Fruit fly (Drosophila melanogaster) whole organism, embryonic: Measurements from ENCODE around the gene Prp18.

Experiments used
- Asciz ChIP-seq: fragments of 200-800 bp; sonication (Bioruptor generic); optimal IDR thresholded peaks from 2 replicates; lab custom pipeline; 2017; ENCODE audit warnings: missing biosample characterization, mild to moderate bottlenecking, missing genetic modification characterization, missing genetic modification reagents
- Blimp-1 ChIP-seq: fragments of 200-800 bp; sonication (Bioruptor generic); optimal IDR thresholded peaks from 3 replicates; lab custom pipeline; 2018; ENCODE audit warnings: missing biosample characterization, missing genetic modification characterization, mild to moderate bottlenecking, moderate library complexity, missing genetic modification reagents
- CG11247 ChIP-seq: fragments of 200-800 bp; sonication (Bioruptor generic); IDR thresholded peaks from 2 replicates; pipeline ENCODE4 v1.3.6; 2022; ENCODE audit warnings: missing biosample characterization, missing genetic modification characterization
- CG12219 ChIP-seq: fragments of 200-800 bp; sonication (Bioruptor generic); optimal IDR thresholded peaks from 3 replicates; lab custom pipeline; 2018; ENCODE audit warnings: missing biosample characterization, mild to moderate bottlenecking, missing genetic modification characterization
- CG12236 ChIP-seq: fragments of 200-800 bp; sonication (Bioruptor generic); optimal IDR thresholded peaks from 2 replicates; lab custom pipeline; 2016; ENCODE audit warnings: missing biosample characterization, missing genetic modification characterization
- CG12769 ChIP-seq: fragments of 200-800 bp; sonication (Bioruptor generic); optimal IDR thresholded peaks from 2 replicates; lab custom pipeline; 2019; ENCODE audit warnings: missing biosample characterization, mild to moderate bottlenecking, missing genetic modification characterization, moderate library complexity
- CG13296 ChIP-seq: fragments of 200-800 bp; sonication (Bioruptor generic); optimal IDR thresholded peaks from 3 replicates; lab custom pipeline; 2018; ENCODE audit warnings: missing biosample characterization, mild to moderate bottlenecking, missing genetic modification characterization
- CG15601 ChIP-seq: fragments of 200-800 bp; sonication (Bioruptor generic); optimal IDR thresholded peaks from 3 replicates; lab custom pipeline; 2019; ENCODE audit warnings: missing biosample characterization, mild to moderate bottlenecking, missing genetic modification characterization, moderate library complexity
- CG3407 ChIP-seq: fragments of 200-800 bp; sonication (Bioruptor generic); optimal IDR thresholded peaks from 2 replicates; lab custom pipeline; 2018; ENCODE audit warnings: missing biosample characterization, mild to moderate bottlenecking, missing genetic modification characterization
- CG4328 ChIP-seq: fragments of 200-800 bp; sonication (Bioruptor generic); optimal IDR thresholded peaks from 3 replicates; lab custom pipeline; 2017; ENCODE audit warnings: missing biosample characterization, missing genetic modification reagents, missing genetic modification characterization
- CG4424 ChIP-seq: fragments of 200-800 bp; sonication (Bioruptor generic); optimal IDR thresholded peaks from 3 replicates; lab custom pipeline; 2016; ENCODE audit warnings: missing biosample characterization, missing genetic modification characterization
- CG7928 ChIP-seq: fragments of 200-800 bp; sonication (Bioruptor generic); optimal IDR thresholded peaks from 2 replicates; lab custom pipeline; 2017; ENCODE audit warnings: missing biosample characterization, mild to moderate bottlenecking, missing genetic modification characterization
- CG7987 ChIP-seq: fragments of 200-800 bp; sonication (Bioruptor generic); optimal IDR thresholded peaks from 2 replicates; lab custom pipeline; 2018; ENCODE audit warnings: missing biosample characterization, mild to moderate bottlenecking, missing genetic modification characterization, moderate library complexity
- CG8290 ChIP-seq, 3 experiments: fragments of 200-800 bp; sonication (Bioruptor generic); optimal IDR thresholded peaks; 2 replicates each; lab custom pipeline; 2016 to 2019; ENCODE audit warnings: missing biosample characterization in 3 of 3, missing genetic modification characterization in 3 of 3, mild to moderate bottlenecking in 2 of 3, moderate library complexity in 1 of 3
- CG8924 ChIP-seq: fragments of 200-800 bp; optimal IDR thresholded peaks from 3 replicates; lab custom pipeline; 2019; ENCODE audit warnings: missing biosample characterization, mild to moderate bottlenecking, missing genetic modification characterization, moderate library complexity
- CG8944 ChIP-seq: fragments of 200-800 bp; sonication (Bioruptor generic); optimal IDR thresholded peaks from 3 replicates; lab custom pipeline; 2016; ENCODE audit warnings: missing biosample characterization, missing genetic modification characterization
- Eip74EF ChIP-seq, 2 experiments: fragments of 200-800 bp in 1 of 2; fragments of >200 bp in 1 of 2; sonication (Bioruptor generic) in 1 of 2; optimal IDR thresholded peaks; 2 replicates each; lab custom pipeline; 2017 to 2019; ENCODE audit warnings: missing biosample characterization in 2 of 2, missing genetic modification characterization in 2 of 2, mild to moderate bottlenecking in 1 of 2, moderate library complexity in 1 of 2
- Elba2 ChIP-seq: fragments of 200-800 bp; sonication (Bioruptor generic); optimal IDR thresholded peaks from 3 replicates; lab custom pipeline; 2016; ENCODE audit warnings: missing biosample characterization, missing genetic modification characterization
- HHEX ChIP-seq: fragments of 200-800 bp; sonication (Bioruptor generic); optimal IDR thresholded peaks from 3 replicates; lab custom pipeline; 2017; ENCODE audit warnings: missing biosample characterization, mild to moderate bottlenecking, missing genetic modification characterization, missing genetic modification reagents
- HmgZ ChIP-seq: fragments of 200-800 bp; sonication (Bioruptor generic); optimal IDR thresholded peaks from 2 replicates; lab custom pipeline; 2018; ENCODE audit warnings: missing biosample characterization, mild to moderate bottlenecking, missing genetic modification characterization
- Hsf ChIP-seq: fragments of 200-800 bp; sonication (Bioruptor generic); optimal IDR thresholded peaks from 3 replicates; lab custom pipeline; 2016; ENCODE audit warnings: missing biosample characterization, missing genetic modification characterization
- Lhr ChIP-seq: fragments of 200-800 bp; sonication (Bioruptor generic); optimal IDR thresholded peaks from 3 replicates; lab custom pipeline; 2017; ENCODE audit warnings: mild to moderate bottlenecking, missing biosample characterization, missing genetic modification reagents, missing genetic modification characterization
- Neu2 ChIP-seq: fragments of 200-800 bp; sonication (Bioruptor generic); optimal IDR thresholded peaks from 3 replicates; lab custom pipeline; 2016; ENCODE audit warnings: missing biosample characterization, missing genetic modification characterization, borderline replicate concordance
- Nf-YB ChIP-seq: fragments of 200-800 bp; sonication (Bioruptor generic); optimal IDR thresholded peaks from 3 replicates; lab custom pipeline; 2019; ENCODE audit warnings: missing biosample characterization, mild to moderate bottlenecking, missing genetic modification characterization, moderate library complexity
- Rfx ChIP-seq: fragments of 200-800 bp; sonication (Bioruptor generic); IDR thresholded peaks from 2 replicates; pipeline ENCODE4 v1.3.6; 2022; ENCODE audit warnings: missing biosample characterization, missing genetic modification characterization
- Sox100B ChIP-seq: fragments of 200-800 bp; sonication (Bioruptor generic); optimal IDR thresholded peaks from 3 replicates; lab custom pipeline; 2018; ENCODE audit warnings: missing biosample characterization, mild to moderate bottlenecking, missing genetic modification characterization
- Trl ChIP-seq, 3 experiments: fragments of >200 bp in 2 of 3; fragments of 200-800 bp in 1 of 3; sonication (Bioruptor generic) in 1 of 3; optimal IDR thresholded peaks; 2 replicates in 1 of 3; 3 replicates in 2 of 3; lab custom pipeline; 2016 to 2017; ENCODE audit warnings: missing biosample characterization in 1 of 3, missing genetic modification characterization in 1 of 3
- cad ChIP-seq: fragments of >200 bp; optimal IDR thresholded peaks from 2 replicates; lab custom pipeline; 2017; ENCODE audit warnings: missing biosample characterization, missing genetic modification characterization
- corto ChIP-seq: fragments of 200-800 bp; sonication (Bioruptor generic); optimal IDR thresholded peaks from 2 replicates; lab custom pipeline; 2016; ENCODE audit warnings: missing biosample characterization, mild to moderate bottlenecking, missing genetic modification characterization, moderate library complexity
- dmrt99B ChIP-seq: fragments of 200-800 bp; sonication (Bioruptor generic); optimal IDR thresholded peaks from 2 replicates; lab custom pipeline; 2018; ENCODE audit warnings: missing biosample characterization, mild to moderate bottlenecking, missing genetic modification characterization, moderate library complexity
- hb ChIP-seq: fragments of 200-800 bp; sonication (Bioruptor generic); IDR thresholded peaks from 3 replicates; pipeline ENCODE4 v1.3.6; 2022; ENCODE audit warnings: missing biosample characterization, missing genetic modification characterization; ENCODE audit not compliant: partially characterized antibody
- insv ChIP-seq, 2 experiments: fragments of 200-800 bp; sonication (Bioruptor generic); optimal IDR thresholded peaks; 3 replicates each; lab custom pipeline; 2016 to 2018; ENCODE audit warnings: missing biosample characterization in 2 of 2, missing genetic modification characterization in 2 of 2
- kay ChIP-seq: fragments of 200-800 bp; sonication (Bioruptor generic); optimal IDR thresholded peaks from 2 replicates; lab custom pipeline; 2016; ENCODE audit warnings: missing biosample characterization, missing genetic modification characterization
- mld ChIP-seq: fragments of 200-800 bp; sonication (Bioruptor generic); IDR thresholded peaks from 3 replicates; pipeline ENCODE4 v1.3.6; 2022; ENCODE audit warnings: missing biosample characterization, missing genetic modification characterization; ENCODE audit not compliant: partially characterized antibody
- pita ChIP-seq: fragments of 200-800 bp; sonication (Bioruptor generic); optimal IDR thresholded peaks from 2 replicates; lab custom pipeline; 2017; ENCODE audit warnings: missing biosample characterization, mild to moderate bottlenecking, missing genetic modification characterization
- row ChIP-seq: fragments of 200-800 bp; sonication (Bioruptor generic); IDR thresholded peaks from 3 replicates; pipeline ENCODE4 v1.3.6; 2022; ENCODE audit warnings: missing biosample characterization, missing genetic modification characterization
- slp2 ChIP-seq: fragments of 200-800 bp; sonication (Bioruptor generic); optimal IDR thresholded peaks from 2 replicates; lab custom pipeline; 2016; ENCODE audit warnings: missing biosample characterization, missing genetic modification characterization
- wor ChIP-seq: fragments of 200-800 bp; sonication (Bioruptor generic); IDR thresholded peaks from 2 replicates; pipeline ENCODE4 v1.3.6; 2022; ENCODE audit warnings: missing biosample characterization, missing genetic modification characterization
- z ChIP-seq: fragments of 200-800 bp; sonication (Bioruptor generic); IDR thresholded peaks from 3 replicates; pipeline ENCODE4 v1.3.6; 2022; ENCODE audit warnings: missing biosample characterization, missing genetic modification characterization

Prp18 gene

DNA sequence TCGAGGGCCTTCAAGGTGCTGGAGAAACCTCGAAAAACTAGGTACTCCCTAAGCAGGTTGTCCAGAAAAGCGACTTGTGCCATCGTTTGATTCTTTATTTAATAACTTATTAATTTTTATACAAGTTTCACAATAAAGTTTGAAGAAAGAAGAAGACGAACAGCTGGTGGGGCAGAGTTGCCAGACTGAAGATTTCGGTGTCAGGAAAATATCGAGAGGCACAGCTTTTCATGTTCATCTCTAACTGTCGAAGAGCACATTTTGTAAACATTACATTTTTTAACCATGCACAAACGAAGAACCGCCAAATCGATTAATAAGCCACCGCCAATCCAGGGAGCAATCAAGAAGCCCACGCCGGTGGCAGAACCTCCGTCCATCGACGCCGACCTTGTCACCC is 7.2 kb downstream of the Prp18 start, which contains the start of the genes CG6005 and CG14286 (continued):
- peak; percentile 15 for TF ChIP-seq CG8290 (GFP tag; optimal IDR thresholded peaks at IDR 0.05; lab: Kevin White, UChicago)
- peak in 1 of 2 experiments; percentile 82 for TF ChIP-seq CG8290 (tag; optimal IDR thresholded peaks at IDR 0.05; lab: Kevin White, UChicago)
- TF ChIP-seq CG11247 (GFP tag; lab: Robert Waterston, UW), result peak; percentile 62; the same call in 1 of the 2 replicates
- TF ChIP-seq CG4328 (GFP tag; lab: Kevin White, UChicago), result no peak
- TF ChIP-seq Neu2 (GFP tag; lab: Kevin White, UChicago), result no peak
- TF ChIP-seq cad (GFP tag; lab: Kevin White, UChicago), result no peak
- no peak for TF ChIP-seq CG7987 (GFP tag; lab: Kevin White, UChicago)
- TF ChIP-seq CG4424 (GFP tag; lab: Kevin White, UChicago), result peak; percentile 58
- no peak for TF ChIP-seq Lhr (GFP tag; lab: Kevin White, UChicago)
- TF ChIP-seq CG13296, result peak; percentile 6
- no peak for TF ChIP-seq CG7928
- no peak for TF ChIP-seq insv (GFP tag; optimal IDR thresholded peaks at IDR 0.05; lab: Kevin White, UChicago)
- TF ChIP-seq CG12236 (GFP tag; lab: Kevin White, UChicago), result no peak
- TF ChIP-seq Elba2, result no peak
- TF ChIP-seq hb, result peak; percentile 52; the same call in 2 of the 3 replicates
- TF ChIP-seq Hsf (GFP tag; lab: Kevin White, UChicago), result peak; percentile 64
- TF ChIP-seq slp2, result peak; percentile 19
- TF ChIP-seq CG12769, result peak; percentile 69
- TF ChIP-seq Sox100B, result no peak
- no peak for TF ChIP-seq wor (GFP tag; lab: Robert Waterston, UW)
- TF ChIP-seq pita (GFP tag; lab: Kevin White, UChicago), result no peak
- no peak for TF ChIP-seq z
- TF ChIP-seq CG8944 (GFP tag; lab: Kevin White, UChicago), result no peak
- TF ChIP-seq HmgZ, result peak; percentile 80
- no peak for TF ChIP-seq Nf-YB (GFP tag; lab: Kevin White, UChicago)
- TF ChIP-seq dmrt99B (tag; lab: Kevin White, UChicago), result no peak
- TF ChIP-seq mld (GFP tag; lab: Robert Waterston, UW), result peak; percentile 53; the same call in 1 of the 3 replicates
- TF ChIP-seq CG12219, result no peak
- peak; percentile 42 for TF ChIP-seq CG15601 (tag; lab: Kevin White, UChicago)
- TF ChIP-seq CG8924 (tag; lab: Kevin White, UChicago), result peak; percentile 29
- no peak for TF ChIP-seq kay (GFP tag; lab: Kevin White, UChicago)
- no peak for TF ChIP-seq HHEX (GFP tag; lab: Kevin White, UChicago)
- no peak for TF ChIP-seq CG3407 (GFP tag; lab: Kevin White, UChicago)
- no peak for TF ChIP-seq Asciz (GFP tag; lab: Kevin White, UChicago)
- TF ChIP-seq Eip74EF (GFP tag; optimal IDR thresholded peaks at IDR 0.05; lab: Kevin White, UChicago), result no peak
- no peak for TF ChIP-seq Trl (optimal IDR thresholded peaks at IDR 0.05; lab: Kevin White, UChicago)
- peak; percentile 64 for TF ChIP-seq Trl (GFP tag; optimal IDR thresholded peaks at IDR 0.05; lab: Kevin White, UChicago)
- peak; percentile 93 for TF ChIP-seq Rfx (GFP tag; lab: Robert Waterston, UW)
- TF ChIP-seq row (GFP tag; lab: Robert Waterston, UW), result peak; percentile 53; the same call in 2 of the 3 replicates
- TF ChIP-seq Blimp-1, result no peak
- TF ChIP-seq corto, result no peak
